Worm (Caenorhabditis elegans): ENCODE measurements around the gene ccdc-55.

- TF ChIP-seq nfya-1 (tag; optimal IDR thresholded peaks at IDR 0.05; ENCODE audit: borderline replicate concordance, insufficient read depth): no peak
- TF ChIP-seq ceh-79 (tag; optimal IDR thresholded peaks at IDR 0.05): no peak
- TF ChIP-seq lin-54 (GFP tag; optimal IDR thresholded peaks at IDR 0.05): no peak
- no peak for TF ChIP-seq bed-1 (GFP tag; IDR thresholded peaks at IDR 0.05)
- no peak for TF ChIP-seq B0035.1 (tag; optimal IDR thresholded peaks at IDR 0.05)
- no peak for TF ChIP-seq dpl-1 (GFP tag; optimal IDR thresholded peaks at IDR 0.05)
- no peak for TF ChIP-seq egl-44 (GFP tag; IDR thresholded peaks at IDR 0.05)
- TF ChIP-seq attf-6 (GFP tag; IDR thresholded peaks at IDR 0.05): no peak
- TF ChIP-seq fkh-3 (tag; optimal IDR thresholded peaks at IDR 0.05): no peak
- TF ChIP-seq madf-3 (GFP tag; IDR thresholded peaks at IDR 0.05): no peak
- TF ChIP-seq ceh-27 (GFP tag; optimal IDR thresholded peaks at IDR 0.05): no peak
- no peak for TF ChIP-seq F52B5.7 (tag; optimal IDR thresholded peaks at IDR 0.05)
- TF ChIP-seq unc-62 (GFP tag; optimal IDR thresholded peaks at IDR 0.05): no peak
Observed at ce11 chrIII:4134059-4134458, 34.5 kb downstream of the ccdc-55 start.

All from whole organism, young adult.